Worm (Caenorhabditis elegans) whole organism, young adult: ENCODE results near the gene msp-38.

Source experiments
- B0019.2 ChIP-seq: fragments of 200-800 bp; sonication (Bioruptor generic); conservative IDR thresholded peaks from 2 replicates; pipeline ENCODE4 v1.3.6; 2022; ENCODE audit warnings: missing genetic modification reagents, missing genetic modification characterization, missing compliant biosample characterization
- B0261.1 ChIP-seq: sonication (generic microtip); optimal IDR thresholded peaks from 2 replicates; lab custom pipeline; 2016; ENCODE audit warnings: mild to moderate bottlenecking, missing genetic modification characterization, moderate library complexity, missing compliant biosample characterization
- B0336.3 ChIP-seq: fragments of 200-800 bp; sonication (Bioruptor generic); IDR thresholded peaks from 2 replicates; pipeline ENCODE4 v1.3.6; 2022; ENCODE audit warnings: missing genetic modification characterization, missing compliant biosample characterization
- D2030.7 ChIP-seq: fragments of 200-800 bp; sonication (Bioruptor generic); IDR thresholded peaks from 2 replicates; pipeline ENCODE4 v1.3.6; 2022; ENCODE audit warnings: missing genetic modification reagents, missing genetic modification characterization, missing compliant biosample characterization
- F10E7.11 ChIP-seq: sonication (generic microtip); optimal IDR thresholded peaks from 2 replicates; lab custom pipeline; 2017; ENCODE audit warnings: mild to moderate bottlenecking, missing genetic modification characterization, moderate library complexity, missing compliant biosample characterization
- F22D6.2 ChIP-seq: sonication (generic microtip); optimal IDR thresholded peaks from 2 replicates; lab custom pipeline; 2016; ENCODE audit warnings: mild to moderate bottlenecking, missing genetic modification characterization, missing compliant biosample characterization
- F39B2.1 ChIP-seq: fragments of 200-800 bp; sonication (Bioruptor generic); IDR thresholded peaks from 2 replicates; pipeline ENCODE4 v1.3.6; 2022; ENCODE audit warnings: missing genetic modification reagents, missing genetic modification characterization, missing compliant biosample characterization
- Y53F4B.3 ChIP-seq: fragments of 200-800 bp; sonication (Bioruptor generic); IDR thresholded peaks from 2 replicates; pipeline ENCODE4 v1.3.6; 2022; ENCODE audit warnings: missing genetic modification reagents, missing genetic modification characterization, missing compliant biosample characterization
- attf-5 ChIP-seq: fragments of 200-800 bp; sonication (Bioruptor generic); optimal IDR thresholded peaks from 2 replicates; lab custom pipeline; 2018; ENCODE audit warnings: mild to moderate bottlenecking, missing genetic modification characterization, missing compliant biosample characterization
- attf-6 ChIP-seq: fragments of 200-800 bp; sonication (Bioruptor generic); IDR thresholded peaks from 2 replicates; pipeline ENCODE4 v1.3.6; 2022; ENCODE audit warnings: missing genetic modification reagents, missing genetic modification characterization, missing compliant biosample characterization
- cebp-1 ChIP-seq, 2 experiments: fragments of 200-800 bp in 1 of 2; sonication (Bioruptor generic) in 1 of 2; sonication (generic microtip) in 1 of 2; IDR thresholded peaks in 1 of 2; optimal IDR thresholded peaks in 1 of 2; 2 replicates each; pipeline versions ENCODE4 v1.3.6 to Lab custom; 2017 to 2022; ENCODE audit warnings: missing compliant biosample characterization in 2 of 2, missing genetic modification characterization in 2 of 2, mild to moderate bottlenecking in 1 of 2, missing genetic modification reagents in 1 of 2, moderate library complexity in 1 of 2
- ceh-58 ChIP-seq: fragments of 200-800 bp; sonication (Bioruptor generic); IDR thresholded peaks from 2 replicates; pipeline ENCODE4 v1.3.6; 2022; ENCODE audit warnings: missing genetic modification characterization, missing compliant biosample characterization
- dox-1 ChIP-seq: fragments of 200-800 bp; sonication (Bioruptor generic); IDR thresholded peaks from 2 replicates; pipeline ENCODE4 v1.3.6; 2022; ENCODE audit warnings: missing genetic modification reagents, missing genetic modification characterization, missing compliant biosample characterization
- efl-1 ChIP-seq: fragments of 150-350 bp; optimal IDR thresholded peaks from 2 replicates; lab custom pipeline; 2014; ENCODE audit warnings: missing biosample characterization, missing genetic modification reagents, missing genetic modification characterization
- egl-44 ChIP-seq: fragments of 200-800 bp; sonication (Bioruptor generic); IDR thresholded peaks from 2 replicates; pipeline ENCODE4 v1.3.6; 2022; ENCODE audit warnings: missing genetic modification reagents, missing genetic modification characterization, missing compliant biosample characterization
- ekl-4 ChIP-seq: fragments of 200-800 bp; sonication (Bioruptor generic); IDR thresholded peaks from 2 replicates; pipeline ENCODE4 v1.3.6; 2022; ENCODE audit warnings: missing genetic modification reagents, missing genetic modification characterization, missing compliant biosample characterization
- him-1 ChIP-seq: sonication (generic microtip); optimal IDR thresholded peaks from 2 replicates; lab custom pipeline; 2016; ENCODE audit warnings: missing genotype, missing genetic modification reagents, missing genetic modification characterization, missing compliant biosample characterization
- hlh-12 ChIP-seq: sonication (generic microtip); optimal IDR thresholded peaks from 2 replicates; lab custom pipeline; 2016; ENCODE audit warnings: missing genetic modification characterization, missing compliant biosample characterization
- hmg-1.2 ChIP-seq: fragments of 200-800 bp; sonication (Bioruptor generic); IDR thresholded peaks from 2 replicates; pipeline ENCODE4 v1.3.6; 2022; ENCODE audit warnings: missing genetic modification reagents, missing genetic modification characterization, missing compliant biosample characterization
- hrde-1 ChIP-seq: sonication (generic microtip); optimal IDR thresholded peaks from 2 replicates; lab custom pipeline; 2016; ENCODE audit warnings: missing genetic modification characterization, mild to moderate bottlenecking, missing compliant biosample characterization, moderate library complexity, missing genotype, missing genetic modification reagents, borderline replicate concordance
- lag-1 ChIP-seq: fragments of 200-800 bp; sonication (Bioruptor generic); IDR thresholded peaks from 2 replicates; pipeline ENCODE4 v1.3.6; 2022; ENCODE audit warnings: missing genetic modification reagents, missing genetic modification characterization, missing compliant biosample characterization
- lin-26 ChIP-seq: fragments of 200-800 bp; sonication (Bioruptor generic); IDR thresholded peaks from 2 replicates; pipeline ENCODE4 v1.3.6; 2022; ENCODE audit warnings: missing genetic modification reagents, missing genetic modification characterization, missing compliant biosample characterization
- madf-6 ChIP-seq: fragments of 200-800 bp; sonication (Bioruptor generic); IDR thresholded peaks from 2 replicates; pipeline ENCODE4 v1.3.6; 2022; ENCODE audit warnings: missing genetic modification reagents, missing genetic modification characterization, missing compliant biosample characterization
- madf-8 ChIP-seq: fragments of 200-800 bp; sonication (Bioruptor generic); conservative IDR thresholded peaks from 2 replicates; pipeline ENCODE4 v1.3.6; 2022; ENCODE audit warnings: missing genetic modification reagents, missing genetic modification characterization, missing compliant biosample characterization
- mcd-1 ChIP-seq: fragments of 200-800 bp; sonication (Bioruptor generic); IDR thresholded peaks from 2 replicates; pipeline ENCODE4 v1.3.6; 2022; ENCODE audit warnings: missing genetic modification reagents, missing genetic modification characterization, missing compliant biosample characterization
- mes-4 ChIP-seq: sonication (generic microtip); optimal IDR thresholded peaks from 2 replicates; lab custom pipeline; 2016; ENCODE audit warnings: missing genotype, missing genetic modification characterization, missing compliant biosample characterization
- mxl-1 ChIP-seq: sonication (generic microtip); optimal IDR thresholded peaks from 2 replicates; lab custom pipeline; 2016; ENCODE audit warnings: missing genetic modification characterization, missing compliant biosample characterization
- nfya-1 ChIP-seq: sonication (generic microtip); optimal IDR thresholded peaks from 2 replicates; lab custom pipeline; 2017; ENCODE audit warnings: antibody characterized with exemption, missing compliant biosample characterization, missing genetic modification characterization, borderline replicate concordance; ENCODE audit not compliant: insufficient read depth
- nfyb-1 ChIP-seq: fragments of 200-800 bp; sonication (Bioruptor generic); IDR thresholded peaks from 2 replicates; pipeline ENCODE4 v1.3.6; 2022; ENCODE audit warnings: missing genetic modification reagents, missing genetic modification characterization, missing compliant biosample characterization
- nhr-179 ChIP-seq: sonication (generic microtip); optimal IDR thresholded peaks from 2 replicates; lab custom pipeline; 2016; ENCODE audit warnings: mild to moderate bottlenecking, missing genetic modification characterization, missing compliant biosample characterization
- nhr-27 ChIP-seq: fragments of 200-800 bp; sonication (Bioruptor generic); optimal IDR thresholded peaks from 2 replicates; lab custom pipeline; 2018; ENCODE audit warnings: mild to moderate bottlenecking, missing genetic modification characterization, moderate library complexity, missing compliant biosample characterization
- nhr-80 ChIP-seq: sonication (generic microtip); optimal IDR thresholded peaks from 2 replicates; lab custom pipeline; 2016; ENCODE audit warnings: missing genetic modification characterization, missing compliant biosample characterization
- pbrm-1 ChIP-seq: fragments of 200-800 bp; sonication (Bioruptor generic); IDR thresholded peaks from 2 replicates; pipeline ENCODE4 v1.3.6; 2022; ENCODE audit warnings: missing genetic modification reagents, missing genetic modification characterization, missing compliant biosample characterization
- rpc-1 ChIP-seq, 2 experiments: fragments of 150-350 bp in 1 of 2; sonication (generic microtip) in 1 of 2; optimal IDR thresholded peaks; 2 replicates each; lab custom pipeline; 2014 to 2018; ENCODE audit warnings: missing biosample characterization in 1 of 2, missing genetic modification characterization in 1 of 2, missing genetic modification reagents in 1 of 2, missing genotype in 1 of 2
- snpc-1.1 ChIP-seq: sonication (generic microtip); optimal IDR thresholded peaks from 2 replicates; lab custom pipeline; 2017; ENCODE audit warnings: missing genetic modification characterization, mild to moderate bottlenecking, missing compliant biosample characterization, antibody characterized with exemption, moderate library complexity, missing genotype, missing genetic modification reagents; ENCODE audit not compliant: insufficient read depth
- snpc-4 ChIP-seq, 5 experiments: fragments of 150-350 bp in 1 of 5; sonication (generic microtip) in 4 of 5; optimal IDR thresholded peaks; 2 replicates each; lab custom pipeline; 2014 to 2018; ENCODE audit warnings: missing genetic modification characterization in 5 of 5, missing biosample characterization in 3 of 5, antibody characterized with exemption in 2 of 5, mild to moderate bottlenecking in 2 of 5, missing compliant biosample characterization in 2 of 5, missing genotype in 2 of 5, moderate library complexity in 2 of 5, missing genetic modification reagents in 1 of 5
- tlf-1 ChIP-seq: fragments of 200-800 bp; sonication (Bioruptor generic); optimal IDR thresholded peaks from 2 replicates; lab custom pipeline; 2018; ENCODE audit warnings: mild to moderate bottlenecking, missing genetic modification characterization, missing compliant biosample characterization
- xnd-1 ChIP-seq: sonication (generic microtip); optimal IDR thresholded peaks from 2 replicates; lab custom pipeline; 2016; ENCODE audit warnings: missing genotype, missing genetic modification reagents, missing genetic modification characterization, missing compliant biosample characterization
- ztf-28 ChIP-seq: fragments of 200-800 bp; sonication (Bioruptor generic); IDR thresholded peaks from 2 replicates; pipeline ENCODE4 v1.3.6; 2022; ENCODE audit warnings: missing genetic modification reagents, missing genetic modification characterization, missing compliant biosample characterization
- ztf-6 ChIP-seq: fragments of 200-800 bp; sonication (Bioruptor generic); IDR thresholded peaks from 2 replicates; pipeline ENCODE4 v1.3.6; 2022; ENCODE audit warnings: missing genetic modification reagents, missing genetic modification characterization, missing compliant biosample characterization

Gene msp-38

DNA sequence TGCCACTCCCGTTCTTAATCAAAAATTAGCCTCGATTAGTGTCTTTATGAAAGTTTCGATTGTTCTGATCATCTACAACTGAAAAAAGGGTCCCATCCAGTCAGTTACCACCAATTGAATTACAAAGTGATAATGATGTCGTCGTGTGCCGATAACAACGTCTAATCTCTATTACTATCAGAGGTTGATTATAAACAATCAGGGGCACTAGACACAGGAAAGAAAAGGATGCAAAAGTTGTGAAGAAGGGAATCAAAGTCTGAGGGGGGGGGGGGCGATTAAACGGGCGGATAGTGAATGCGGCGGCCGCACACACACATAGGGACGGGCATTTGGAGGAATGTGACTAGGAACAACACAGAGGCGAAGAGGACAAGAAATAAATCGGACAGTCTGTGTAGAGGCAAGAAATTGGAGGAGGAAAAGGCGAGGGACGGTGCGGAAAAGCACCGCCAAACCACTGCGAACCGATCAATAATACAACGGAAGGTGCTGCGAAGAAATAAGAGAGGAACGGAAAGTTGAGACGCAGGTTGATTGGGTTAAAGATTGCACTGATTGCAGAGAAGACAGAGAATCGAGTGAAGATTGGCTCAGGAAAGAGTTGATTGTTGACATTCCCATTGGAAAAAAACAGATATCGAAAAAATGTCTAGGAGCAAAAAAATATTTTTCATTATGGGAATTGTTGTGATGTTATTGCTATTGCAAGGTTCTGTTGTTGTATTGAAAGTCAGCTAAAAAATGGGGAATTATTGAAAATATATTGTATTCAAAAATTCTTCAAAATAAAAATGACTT, 31.6 kb upstream of the msp-38 start (continued):
- TF ChIP-seq nhr-80 (tag; lab: Kevin White, UChicago): peak; percentile 10
- no peak for TF ChIP-seq D2030.7 (GFP tag; lab: Robert Waterston, UW)
- no peak for TF ChIP-seq hrde-1 (tag; lab: Kevin White, UChicago)
- no peak for TF ChIP-seq egl-44 (GFP tag; lab: Robert Waterston, UW)
- TF ChIP-seq nhr-179 (tag; lab: Kevin White, UChicago): no peak
- peak; percentile 54; the same call in 1 of the 2 replicates for TF ChIP-seq nfyb-1
- 0 out of 2 replicates have a peak, but pooled peaks have one; percentile 15 for TF ChIP-seq dox-1 (GFP tag; lab: Robert Waterston, UW)
- no peak for TF ChIP-seq B0019.2 (GFP tag; lab: Robert Waterston, UW)

DNA sequence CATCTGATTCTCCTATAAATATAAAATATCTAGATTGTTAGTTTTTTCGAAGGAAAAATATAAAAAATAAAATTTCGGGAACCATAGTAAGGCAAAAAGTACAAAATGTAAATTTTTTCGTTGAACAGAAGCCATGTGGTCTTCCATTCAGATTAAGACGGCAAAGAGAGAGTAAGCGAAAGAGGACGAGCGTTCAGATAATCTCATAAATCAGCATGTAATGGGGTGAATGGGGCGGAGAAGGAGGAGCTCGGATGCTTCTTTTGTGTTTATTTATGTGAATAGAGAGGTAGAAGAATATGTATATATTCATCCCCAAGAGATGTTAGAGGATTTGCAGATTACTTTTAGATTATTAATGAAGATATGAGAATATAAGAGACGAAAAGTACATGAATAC, 30.8 kb upstream of the msp-38 start, which contains the start of gene pxf-1:
pxf-1 (minus strand) TSS at position 14 of the 400 bp plus-strand sequence.
- TF ChIP-seq snpc-1.1 (tag; lab: Kevin White, UChicago): no peak
- no peak for TF ChIP-seq dox-1 (GFP tag; lab: Robert Waterston, UW)
- no peak for TF ChIP-seq pbrm-1
- no peak for TF ChIP-seq B0019.2 (GFP tag; lab: Robert Waterston, UW)
- TF ChIP-seq mes-4 (tag; lab: Kevin White, UChicago): no peak
- TF ChIP-seq hlh-12: no peak
- no peak for TF ChIP-seq nfya-1 (tag; lab: Kevin White, UChicago)
- no peak for TF ChIP-seq tlf-1 (GFP tag; lab: Kevin White, UChicago)

DNA sequence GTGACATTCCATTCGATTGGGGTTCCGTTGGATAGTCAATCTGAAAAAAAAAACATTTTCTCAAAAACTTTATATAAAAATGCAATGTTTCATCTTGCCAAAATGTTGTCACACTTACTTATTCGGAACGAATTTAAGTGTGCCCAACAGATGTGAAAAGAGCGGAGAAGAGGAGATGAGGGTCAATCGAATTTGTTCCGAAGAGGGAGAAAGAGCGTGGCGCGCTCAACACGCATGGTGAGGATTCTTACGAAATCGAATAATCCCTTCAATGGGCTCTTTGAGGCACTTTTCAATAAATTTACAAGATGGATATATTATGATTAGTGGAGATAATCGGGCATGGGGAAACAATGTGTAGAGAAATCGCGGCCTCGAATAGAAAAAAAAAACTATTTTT, 27.3 kb upstream of the msp-38 start:
- TF ChIP-seq ceh-58 (GFP tag; lab: Robert Waterston, UW) (no peak), F10E7.11 (tag; lab: Kevin White, UChicago) (no peak), madf-8 (no peak), cebp-1 (GFP tag; IDR thresholded peaks at IDR 0.05; lab: Robert Waterston, UW) (no peak), cebp-1 (tag; optimal IDR thresholded peaks at IDR 0.05; lab: Kevin White, UChicago) (peak; percentile 52)

DNA sequence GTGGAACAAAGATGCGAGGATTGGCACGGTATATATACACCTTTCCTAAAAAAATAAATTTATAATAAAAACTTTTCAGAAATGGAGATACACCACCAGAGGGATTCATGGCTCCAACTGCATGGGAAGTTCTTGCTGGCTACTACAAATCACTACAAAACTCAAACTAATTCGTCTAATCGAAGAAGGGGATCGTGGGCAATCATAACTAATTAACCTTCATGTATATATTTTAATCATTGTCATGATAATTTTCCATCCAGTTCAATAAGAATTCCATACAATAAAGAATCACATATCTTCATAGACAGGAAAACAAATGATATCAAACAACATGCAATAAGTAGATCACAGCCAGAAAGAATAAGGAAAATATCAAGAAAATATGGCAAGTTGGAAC, 20.5 kb upstream of the msp-38 start:
- TF ChIP-seq dox-1 (GFP tag; lab: Robert Waterston, UW) (no peak), him-1 (tag; lab: Kevin White, UChicago) (peak; percentile 93), F39B2.1 (no peak), B0019.2 (GFP tag; lab: Robert Waterston, UW) (no peak), rpc-1 (optimal IDR thresholded peaks at IDR 0.05; lab: Kevin White, UChicago) (no peak), rpc-1 (tag; optimal IDR thresholded peaks at IDR 0.05; lab: Kevin White, UChicago) (no peak), snpc-4 (GFP tag; optimal IDR thresholded peaks at IDR 0.05; lab: Kevin White, UChicago) (no peak), snpc-4 (tag; optimal IDR thresholded peaks at IDR 0.05; lab: Kevin White, UChicago) (peak in 1 of 4 experiments; percentile 0), madf-6 (GFP tag; lab: Robert Waterston, UW) (peak; percentile 27; the same call in 1 of the 2 replicates), mcd-1 (GFP tag; lab: Robert Waterston, UW) (no peak), lag-1 (no peak), mxl-1 (tag; lab: Kevin White, UChicago) (no peak), xnd-1 (tag; lab: Kevin White, UChicago) (no peak), nhr-27 (tag; lab: Kevin White, UChicago) (no peak), hmg-1.2 (GFP tag; lab: Robert Waterston, UW) (peak; percentile 6; the same call in 1 of the 2 replicates), attf-5 (GFP tag; lab: Kevin White, UChicago) (no peak), lin-26 (no peak), Y53F4B.3 (GFP tag; lab: Robert Waterston, UW) (no peak), ekl-4 (GFP tag; lab: Robert Waterston, UW) (no peak), efl-1 (GFP tag; lab: Kevin White, UChicago) (no peak), attf-6 (GFP tag; lab: Robert Waterston, UW) (no peak), F22D6.2 (no peak), ztf-28 (GFP tag; lab: Robert Waterston, UW) (no peak), B0261.1 (tag; lab: Kevin White, UChicago) (no peak), B0336.3 (no peak), ztf-6 (GFP tag; lab: Robert Waterston, UW) (no peak)
